Fruit fly (Drosophila melanogaster) S2 (cell line): ENCODE data around the gene S-Lap1.

Source experiments
- CG8478 ChIP-seq: fragments of >200 bp; optimal IDR thresholded peaks from 2 replicates; lab custom pipeline; 2018
- CTCF ChIP-seq, 2 experiments: fragments of >200 bp; optimal IDR thresholded peaks; 2 replicates each; lab custom pipeline; 2018

- TF ChIP-seq CG8478 (no peak), CTCF (optimal IDR thresholded peaks at IDR 0.05; lab: Kevin White, UChicago) (no peak)
These were observed 32.9 kb upstream of the S-Lap1 start for dm6 chr3L:8584086-8584485.
